Worm (Caenorhabditis elegans) whole organism, L1 larva: ENCODE measurements around the gene F41E7.7.
A peak's percentile ranks its signal among the peaks of the same experiment; 100 is the strongest.

Experiments
- C34B4.2 ChIP-seq: sonication (generic microtip); optimal IDR thresholded peaks from 2 replicates; lab custom pipeline; 2017; ENCODE audit warnings: mild to moderate bottlenecking, missing genetic modification characterization, missing compliant biosample characterization
- alr-1 ChIP-seq: fragments of 200-800 bp; sonication (Bioruptor generic); optimal IDR thresholded peaks from 2 replicates; lab custom pipeline; 2018; ENCODE audit warnings: borderline replicate concordance, mild to moderate bottlenecking, missing genetic modification characterization, missing compliant biosample characterization
- ceh-8 ChIP-seq: fragments of 200-800 bp; sonication (Bioruptor generic); optimal IDR thresholded peaks from 2 replicates; lab custom pipeline; 2018; ENCODE audit warnings: mild to moderate bottlenecking, missing genetic modification characterization, moderate library complexity, missing compliant biosample characterization
- ceh-82 ChIP-seq, 3 experiments: fragments of 150-350 bp in 1 of 3; sonication (generic microtip) in 2 of 3; optimal IDR thresholded peaks; 2 replicates each; lab custom pipeline; 2014 to 2017; ENCODE audit warnings: missing biosample characterization in 3 of 3, missing genetic modification characterization in 3 of 3
- ces-1 ChIP-seq: fragments of 150-350 bp; optimal IDR thresholded peaks from 2 replicates; lab custom pipeline; 2014; ENCODE audit warnings: missing biosample characterization, missing genetic modification reagents, missing genetic modification characterization
- efl-1 ChIP-seq, 4 experiments: fragments of 150-350 bp; optimal IDR thresholded peaks in 3 of 4; peaks in 1 of 4; 1 replicate in 1 of 4; 2 replicates in 3 of 4; lab custom pipeline; 2014; ENCODE audit warnings: missing biosample characterization in 2 of 4, missing genetic modification characterization in 2 of 4, missing genetic modification reagents in 2 of 4
- efl-3 ChIP-seq: fragments of 200-800 bp; sonication (Bioruptor generic); optimal IDR thresholded peaks from 2 replicates; lab custom pipeline; 2018; ENCODE audit warnings: mild to moderate bottlenecking, missing genetic modification characterization, missing compliant biosample characterization
- egl-13 ChIP-seq: sonication (generic microtip); optimal IDR thresholded peaks from 2 replicates; lab custom pipeline; 2016; ENCODE audit warnings: missing genotype, missing genetic modification reagents, missing genetic modification characterization, missing compliant biosample characterization
- ets-5 ChIP-seq: fragments of 200-800 bp; sonication (Bioruptor generic); IDR thresholded peaks from 2 replicates; pipeline ENCODE4 v1.3.6; 2022; ENCODE audit warnings: missing genetic modification characterization, missing compliant biosample characterization
- fos-1 ChIP-seq: fragments of 150-350 bp; optimal IDR thresholded peaks from 2 replicates; lab custom pipeline; 2014; ENCODE audit warnings: missing biosample characterization, missing genetic modification characterization
- grh-1 ChIP-seq: fragments of 200-800 bp; sonication (Bioruptor generic); IDR thresholded peaks from 2 replicates; pipeline ENCODE4 v1.3.6; 2022; ENCODE audit warnings: missing genetic modification reagents, missing genetic modification characterization, missing compliant biosample characterization
- hpl-2 ChIP-seq: fragments of 150-350 bp; optimal IDR thresholded peaks from 2 replicates; lab custom pipeline; 2014; ENCODE audit warnings: missing biosample characterization, missing genetic modification reagents, missing genetic modification characterization
- jun-1 ChIP-seq: fragments of 150-350 bp; optimal IDR thresholded peaks from 2 replicates; lab custom pipeline; 2014; ENCODE audit warnings: missing biosample characterization, missing genetic modification reagents, missing genetic modification characterization
- lin-13 ChIP-seq: fragments of 150-350 bp; optimal IDR thresholded peaks from 2 replicates; lab custom pipeline; 2014; ENCODE audit warnings: missing biosample characterization, missing genetic modification reagents, missing genetic modification characterization
- lin-14 ChIP-seq: fragments of 200-800 bp; sonication (Bioruptor generic); optimal IDR thresholded peaks from 2 replicates; lab custom pipeline; 2018; ENCODE audit warnings: mild to moderate bottlenecking, missing genetic modification characterization, moderate library complexity, missing compliant biosample characterization
- lin-39 ChIP-seq: fragments of 150-350 bp; optimal IDR thresholded peaks from 2 replicates; lab custom pipeline; 2014; ENCODE audit warnings: missing biosample characterization, missing genetic modification reagents, missing genetic modification characterization
- mep-1 ChIP-seq: fragments of 150-350 bp; optimal IDR thresholded peaks from 2 replicates; lab custom pipeline; 2014; ENCODE audit warnings: missing biosample characterization, missing genetic modification characterization
- nhr-20 ChIP-seq: sonication (generic microtip); optimal IDR thresholded peaks from 2 replicates; lab custom pipeline; 2016; ENCODE audit warnings: mild to moderate bottlenecking, missing genetic modification characterization, missing compliant biosample characterization
- nhr-71 ChIP-seq: sonication (generic microtip); optimal IDR thresholded peaks from 2 replicates; lab custom pipeline; 2016; ENCODE audit warnings: mild to moderate bottlenecking, missing genetic modification characterization, moderate library complexity, missing compliant biosample characterization
- nhr-77 ChIP-seq: fragments of 150-350 bp; optimal IDR thresholded peaks from 2 replicates; lab custom pipeline; 2014; ENCODE audit warnings: missing biosample characterization, missing genetic modification characterization
- nhr-85 ChIP-seq: sonication (generic microtip); peaks from one replicate; lab custom pipeline; 2016; ENCODE audit warnings: missing genetic modification characterization, inconsistent platforms, missing compliant biosample characterization
- nhr-90 ChIP-seq: sonication (generic microtip); optimal IDR thresholded peaks from 2 replicates; lab custom pipeline; 2016; ENCODE audit warnings: mild to moderate bottlenecking, missing genetic modification characterization, missing compliant biosample characterization; ENCODE audit not compliant: poor library complexity
- pqm-1 ChIP-seq: sonication (generic microtip); optimal IDR thresholded peaks from 3 replicates; lab custom pipeline; 2017; ENCODE audit warnings: missing biosample characterization, missing genetic modification characterization
- snu-23 ChIP-seq: sonication (generic microtip); optimal IDR thresholded peaks from 2 replicates; lab custom pipeline; 2016; ENCODE audit warnings: missing genetic modification characterization, missing compliant biosample characterization
- swsn-7 ChIP-seq: sonication (generic microtip); optimal IDR thresholded peaks from 2 replicates; lab custom pipeline; 2016; ENCODE audit warnings: missing genetic modification characterization, missing compliant biosample characterization
- unc-130 ChIP-seq: fragments of 150-350 bp; optimal IDR thresholded peaks from 2 replicates; lab custom pipeline; 2017; ENCODE audit warnings: missing biosample characterization, missing genetic modification characterization, inconsistent platforms
- unc-62 ChIP-seq: fragments of 150-350 bp; optimal IDR thresholded peaks from 2 replicates; lab custom pipeline; 2014; ENCODE audit warnings: missing biosample characterization, missing genetic modification reagents, missing genetic modification characterization
- unc-86 ChIP-seq: sonication (generic microtip); optimal IDR thresholded peaks from 2 replicates; lab custom pipeline; 2016; ENCODE audit warnings: missing genetic modification characterization, missing compliant biosample characterization
- ztf-11 ChIP-seq, 2 experiments: sonication (generic microtip); optimal IDR thresholded peaks; 2 replicates each; lab custom pipeline; 2016 to 2017; ENCODE audit warnings: missing genetic modification characterization in 2 of 2, missing biosample characterization in 1 of 2, missing compliant biosample characterization in 1 of 2

Gene F41E7.7

ce11 chrX:10307495-10307894, at the start of gene F41E7.7:
TSS of gene F41E7.7 (plus strand) at chrX:10307795.
- TF ChIP-seq ets-5 (GFP tag; lab: Robert Waterston, UW) (no peak), efl-1 (optimal IDR thresholded peaks at IDR 0.05; lab: Kevin White, UChicago) (no peak), efl-1 (GFP tag; optimal IDR thresholded peaks at IDR 0.05 in 1 of 2; lab: Kevin White, UChicago) (peak in 1 of 2 experiments; percentile 11), C34B4.2 (tag; lab: Kevin White, UChicago) (no peak), nhr-77 (no peak)

- TF ChIP-seq fos-1 (tag; lab: Kevin White, UChicago) (no peak), egl-13 (tag; lab: Kevin White, UChicago) (no peak), grh-1 (GFP tag; lab: Robert Waterston, UW) (no peak), hpl-2 (GFP tag; lab: Kevin White, UChicago) (no peak), lin-14 (no peak), efl-3 (GFP tag; lab: Kevin White, UChicago) (no peak), nhr-77 (no peak), ceh-8 (no peak), ceh-82 (tag; optimal IDR thresholded peaks at IDR 0.05; lab: Kevin White, UChicago) (no peak), pqm-1 (tag; lab: Kevin White, UChicago) (no peak), mep-1 (no peak), jun-1 (tag; lab: Kevin White, UChicago) (no peak), nhr-71 (tag; lab: Kevin White, UChicago) (no peak), lin-13 (no peak)
Measured at ce11 chrX:10260035-10260434, 47.6 kb upstream of the F41E7.7 start, which contains the start of gene C32A9.1. TSS of gene C32A9.1 (minus strand) at chrX:10260135.

- no peak for TF ChIP-seq egl-13 (tag; lab: Kevin White, UChicago)
- no peak for TF ChIP-seq efl-1 (optimal IDR thresholded peaks at IDR 0.05; lab: Kevin White, UChicago)
- peak in 1 of 2 experiments; percentile 52 for TF ChIP-seq efl-1 (GFP tag; optimal IDR thresholded peaks at IDR 0.05 in 1 of 2; lab: Kevin White, UChicago)
Measured at ce11 chrX:10262299-10262698, 45.3 kb upstream of the F41E7.7 start.

- TF ChIP-seq lin-14 (no peak), ztf-11 (tag; optimal IDR thresholded peaks at IDR 0.05; lab: Kevin White, UChicago) (no peak), unc-86 (tag; lab: Kevin White, UChicago) (no peak), unc-130 (no peak), alr-1 (tag; lab: Kevin White, UChicago) (no peak), nhr-85 (tag; lab: Kevin White, UChicago) (no peak), ceh-8 (no peak), jun-1 (tag; lab: Kevin White, UChicago) (no peak)
Measured at ce11 chrX:10273392-10273791, 34.2 kb upstream of the F41E7.7 start, which contains the start of gene F41E7.2. TSS of gene F41E7.2 (plus strand) at chrX:10273692.

- no peak for TF ChIP-seq efl-1 (optimal IDR thresholded peaks at IDR 0.05; lab: Kevin White, UChicago)
- peak in 1 of 2 experiments; percentile 0 for TF ChIP-seq efl-1 (GFP tag; optimal IDR thresholded peaks at IDR 0.05 in 1 of 2; lab: Kevin White, UChicago)
- TF ChIP-seq lin-39, result no peak
Measured at ce11 chrX:10274470-10274869, 33.1 kb upstream of the F41E7.7 start.

- peak; percentile 58 for TF ChIP-seq nhr-20 (tag; lab: Kevin White, UChicago)
- no peak for TF ChIP-seq ces-1 (GFP tag; lab: Kevin White, UChicago)
- TF ChIP-seq nhr-85 (tag; lab: Kevin White, UChicago), result peak; percentile 70
Measured at ce11 chrX:10277118-10277517, 30.5 kb upstream of the F41E7.7 start.

ce11 chrX:10279299-10279698, 28.3 kb upstream of the F41E7.7 start, which contains the start of gene slc-9B.1:
TSS of gene slc-9B.1 (plus strand) at chrX:10279599.
- no peak for TF ChIP-seq nhr-90 (tag; lab: Kevin White, UChicago)
- no peak for TF ChIP-seq fos-1 (tag; lab: Kevin White, UChicago)
- no peak for TF ChIP-seq swsn-7 (tag; lab: Kevin White, UChicago)
- TF ChIP-seq snu-23 (GFP tag; lab: Kevin White, UChicago), result no peak
- TF ChIP-seq unc-62, result no peak
- no peak for TF ChIP-seq pqm-1 (tag; lab: Kevin White, UChicago)
